Worm (Caenorhabditis elegans): ENCODE data around the gene bcmo-2.

Gene bcmo-2

ce11 chrII:3896920-3897319 lies 13.7 kb downstream of the bcmo-2 start (continued):
- TF ChIP-seq nhr-90 (tag; optimal IDR thresholded peaks at IDR 0.05; ENCODE audit: poor library complexity) (peak; percentile 12), sptf-1 (tag; optimal IDR thresholded peaks at IDR 0.05) (no peak), lin-14 (GFP tag; optimal IDR thresholded peaks at IDR 0.05) (peak; percentile 88), mdl-1 (tag; optimal IDR thresholded peaks at IDR 0.05) (peak in 1 of 2 experiments; percentile 27), lin-15B (tag; optimal IDR thresholded peaks at IDR 0.05) (no peak), nhr-71 (tag; optimal IDR thresholded peaks at IDR 0.05) (peak; percentile 77), elt-3 (tag; optimal IDR thresholded peaks at IDR 0.05) (peak in 2 of 6 experiments; percentile 39 to 59), C04F5.9 (tag; optimal IDR thresholded peaks at IDR 0.05) (no peak), nhr-19 (GFP tag; conservative IDR thresholded peaks at IDR 0.05) (peak; percentile 56), snu-23 (GFP tag; optimal IDR thresholded peaks at IDR 0.05) (peak; percentile 68), pag-3 (tag; optimal IDR thresholded peaks at IDR 0.05; ENCODE audit: borderline replicate concordance, insufficient read depth) (no peak), nhr-11 (tag; optimal IDR thresholded peaks at IDR 0.05) (no peak), F16B12.6 (tag; optimal IDR thresholded peaks at IDR 0.05) (no peak), ztf-4 (tag; optimal IDR thresholded peaks at IDR 0.05) (no peak), hlh-17 (GFP tag; optimal IDR thresholded peaks at IDR 0.05; ENCODE audit: borderline replicate concordance) (no peak), elt-2 (tag; optimal IDR thresholded peaks at IDR 0.05) (peak; percentile 5), efl-3 (GFP tag; optimal IDR thresholded peaks at IDR 0.05) (no peak), aly-2 (tag; optimal IDR thresholded peaks at IDR 0.05) (no peak), nhr-237 (tag; optimal IDR thresholded peaks at IDR 0.05) (no peak), unc-30 (tag; optimal IDR thresholded peaks at IDR 0.05) (no peak), irx-1 (tag; optimal IDR thresholded peaks at IDR 0.05) (no peak), mep-1 (tag; optimal IDR thresholded peaks at IDR 0.05) (peak; percentile 57), vab-15 (tag; optimal IDR thresholded peaks at IDR 0.05) (no peak), egl-13 (tag; optimal IDR thresholded peaks at IDR 0.05) (peak; percentile 47), lin-35 (GFP tag; optimal IDR thresholded peaks at IDR 0.05) (peak; percentile 24 to 56), nhr-12 (tag; optimal IDR thresholded peaks at IDR 0.05) (no peak), lsy-2 (tag; optimal IDR thresholded peaks at IDR 0.05) (peak; percentile 37 to 67), dsc-1 (tag; optimal IDR thresholded peaks at IDR 0.05) (peak; percentile 1), jun-1 (tag; optimal IDR thresholded peaks at IDR 0.05) (peak; percentile 27), isw-1 (GFP tag; IDR thresholded peaks at IDR 0.05) (peak; percentile 19; the same call in 1 of the 2 replicates), pax-3 (tag; optimal IDR thresholded peaks at IDR 0.05) (no peak), nhr-85 (tag) (peak; percentile 78), hpl-2 (GFP tag; optimal IDR thresholded peaks at IDR 0.05) (no peak), nhr-84 (tag; optimal IDR thresholded peaks at IDR 0.05) (no peak), zag-1 (tag; optimal IDR thresholded peaks at IDR 0.05) (no peak), mab-9 (GFP tag; IDR thresholded peaks at IDR 0.05) (no peak), unc-62 (GFP tag; optimal IDR thresholded peaks at IDR 0.05) (no peak)

- TF ChIP-seq isw-1 (GFP tag; IDR thresholded peaks at IDR 0.05) (no peak), nhr-237 (tag; optimal IDR thresholded peaks at IDR 0.05) (no peak), vab-15 (tag; optimal IDR thresholded peaks at IDR 0.05) (no peak), alr-1 (tag; optimal IDR thresholded peaks at IDR 0.05; ENCODE audit: borderline replicate concordance) (no peak), nhr-11 (tag; optimal IDR thresholded peaks at IDR 0.05) (no peak), zip-4 (GFP tag; optimal IDR thresholded peaks at IDR 0.05) (no peak), ceh-88 (GFP tag; IDR thresholded peaks at IDR 0.05) (no peak), fkh-10 (GFP tag; optimal IDR thresholded peaks at IDR 0.05) (no peak), mab-9 (GFP tag; IDR thresholded peaks at IDR 0.05) (no peak), C04F5.9 (tag; optimal IDR thresholded peaks at IDR 0.05) (no peak), efl-1 (optimal IDR thresholded peaks at IDR 0.05) (no peak), efl-1 (GFP tag; optimal IDR thresholded peaks at IDR 0.05 in 1 of 2) (no peak), fkh-8 (tag; optimal IDR thresholded peaks at IDR 0.05) (no peak), ces-1 (GFP tag; optimal IDR thresholded peaks at IDR 0.05) (no peak), snu-23 (GFP tag; optimal IDR thresholded peaks at IDR 0.05) (no peak)
Observed at ce11 chrII:3894755-3895154, 15.9 kb downstream of the bcmo-2 start, which contains the start of gene F53C3.7. Gene F53C3.7 (plus strand): TSS chrII:3895055.
